Fruit fly (Drosophila melanogaster): Measurements from ENCODE around the gene CG13251.

CG13251 gene

DNA sequence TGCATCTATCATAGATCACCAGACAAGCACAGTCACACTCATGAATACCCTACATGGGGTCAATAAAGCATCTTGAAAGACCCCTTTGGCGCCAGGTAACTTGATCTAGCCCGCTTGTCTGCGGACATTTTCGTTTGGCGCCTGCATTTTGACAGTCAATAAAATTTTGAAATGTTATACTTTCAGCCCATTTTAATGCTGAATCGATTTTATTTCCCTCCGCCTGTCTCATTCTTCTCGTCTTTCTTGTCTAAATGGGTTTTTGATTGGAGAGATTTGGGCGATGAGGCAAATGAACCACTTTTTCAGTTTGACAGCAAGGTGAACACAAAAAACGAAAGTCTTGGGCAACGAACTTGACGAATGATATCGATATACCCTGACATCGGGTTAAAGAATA, 53.1 kb downstream of the CG13251 start:
- no peak for TF ChIP-seq psq (optimal IDR thresholded peaks at IDR 0.05)
- no peak for TF ChIP-seq pan (optimal IDR thresholded peaks at IDR 0.05)
- no peak for TF ChIP-seq usp (GFP tag; optimal IDR thresholded peaks at IDR 0.05)
- TF ChIP-seq Dll (optimal IDR thresholded peaks at IDR 0.05), result no peak
- TF ChIP-seq EcR (GFP tag; optimal IDR thresholded peaks at IDR 0.05), result no peak
- no peak for TF ChIP-seq CG8478 (optimal IDR thresholded peaks at IDR 0.05)
